Worm (Caenorhabditis elegans) whole organism, L1 larva: ENCODE data around the gene mttu-1.

Source experiments
- alr-1 ChIP-seq: fragments of 200-800 bp; sonication (Bioruptor generic); optimal IDR thresholded peaks from 2 replicates; lab custom pipeline; 2018; ENCODE audit warnings: borderline replicate concordance, mild to moderate bottlenecking, missing genetic modification characterization, missing compliant biosample characterization
- efl-3 ChIP-seq: fragments of 200-800 bp; sonication (Bioruptor generic); optimal IDR thresholded peaks from 2 replicates; lab custom pipeline; 2018; ENCODE audit warnings: mild to moderate bottlenecking, missing genetic modification characterization, missing compliant biosample characterization
- jun-1 ChIP-seq: fragments of 150-350 bp; optimal IDR thresholded peaks from 2 replicates; lab custom pipeline; 2014; ENCODE audit warnings: missing biosample characterization, missing genetic modification reagents, missing genetic modification characterization
- lin-13 ChIP-seq: fragments of 150-350 bp; optimal IDR thresholded peaks from 2 replicates; lab custom pipeline; 2014; ENCODE audit warnings: missing biosample characterization, missing genetic modification reagents, missing genetic modification characterization
- nhr-11 ChIP-seq: fragments of 150-350 bp; optimal IDR thresholded peaks from 2 replicates; lab custom pipeline; 2014; ENCODE audit warnings: missing biosample characterization, missing genetic modification characterization
- nhr-12 ChIP-seq: sonication (generic microtip); optimal IDR thresholded peaks from 2 replicates; lab custom pipeline; 2017; ENCODE audit warnings: missing biosample characterization, missing genetic modification characterization
- nhr-237 ChIP-seq: fragments of 150-350 bp; optimal IDR thresholded peaks from 2 replicates; lab custom pipeline; 2014; ENCODE audit warnings: missing biosample characterization, missing genetic modification characterization
- nhr-76 ChIP-seq: sonication (generic microtip); optimal IDR thresholded peaks from 2 replicates; lab custom pipeline; 2017; ENCODE audit warnings: missing biosample characterization, missing genetic modification characterization
- pqm-1 ChIP-seq: sonication (generic microtip); optimal IDR thresholded peaks from 3 replicates; lab custom pipeline; 2017; ENCODE audit warnings: missing biosample characterization, missing genetic modification characterization
- snpc-4 ChIP-seq: fragments of 150-350 bp; optimal IDR thresholded peaks from 2 replicates; lab custom pipeline; 2014; ENCODE audit warnings: missing biosample characterization, missing genetic modification characterization
- sup-37 ChIP-seq: fragments of 200-800 bp; sonication (Bioruptor generic); optimal IDR thresholded peaks from 2 replicates; lab custom pipeline; 2018; ENCODE audit warnings: mild to moderate bottlenecking, missing genetic modification characterization, missing compliant biosample characterization
- unc-62 ChIP-seq: fragments of 150-350 bp; optimal IDR thresholded peaks from 2 replicates; lab custom pipeline; 2014; ENCODE audit warnings: missing biosample characterization, missing genetic modification reagents, missing genetic modification characterization
- vab-15 ChIP-seq: sonication (generic microtip); optimal IDR thresholded peaks from 2 replicates; lab custom pipeline; 2017; ENCODE audit warnings: missing genotype, mild to moderate bottlenecking, missing genetic modification characterization, missing compliant biosample characterization
- ztf-4 ChIP-seq: fragments of 150-350 bp; optimal IDR thresholded peaks from 2 replicates; lab custom pipeline; 2014; ENCODE audit warnings: missing biosample characterization, missing genetic modification characterization

DNA sequence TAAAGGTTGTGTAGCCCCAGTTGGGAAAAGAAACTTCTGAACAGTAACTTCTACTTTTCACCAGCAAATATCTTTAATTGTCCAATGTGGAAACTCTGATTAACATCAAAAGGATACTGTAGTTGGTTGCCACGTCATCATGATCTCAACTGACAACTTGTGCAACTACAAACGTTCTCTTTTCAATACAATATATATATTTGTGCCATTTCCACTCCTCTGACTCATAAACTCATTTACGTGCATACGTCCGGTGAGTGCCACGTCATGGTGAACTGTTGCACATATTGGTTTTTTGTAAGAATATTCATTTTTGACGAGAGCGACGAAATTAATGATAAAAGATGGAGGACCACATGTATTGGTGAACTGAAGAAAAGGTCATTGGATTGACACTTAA lies 11.1 kb upstream of the mttu-1 start:
- no peak for TF ChIP-seq jun-1 (tag; lab: Kevin White, UChicago)
- no peak for TF ChIP-seq sup-37 (GFP tag; lab: Kevin White, UChicago)
- no peak for TF ChIP-seq nhr-237 (tag; lab: Kevin White, UChicago)
- TF ChIP-seq unc-62 = no peak
- no peak for TF ChIP-seq pqm-1 (tag; lab: Kevin White, UChicago)
- TF ChIP-seq vab-15 (tag; lab: Kevin White, UChicago) = no peak
- no peak for TF ChIP-seq efl-3 (GFP tag; lab: Kevin White, UChicago)
- no peak for TF ChIP-seq lin-13 (GFP tag; lab: Kevin White, UChicago)
- no peak for TF ChIP-seq nhr-76
- TF ChIP-seq alr-1 = no peak
- no peak for TF ChIP-seq snpc-4
- TF ChIP-seq nhr-12 (tag; lab: Kevin White, UChicago) = no peak
- no peak for TF ChIP-seq ztf-4 (tag; lab: Kevin White, UChicago)
- TF ChIP-seq nhr-11 (tag; lab: Kevin White, UChicago) = no peak
